Fruit fly (Drosophila melanogaster) whole organism, prepupa: Measurements from ENCODE around the gene Snx21.
A peak's percentile ranks its signal among the peaks of the same experiment; 100 is the strongest.

Experiments
- CG10631 ChIP-seq: fragments of 200-800 bp; sonication (Bioruptor generic); optimal IDR thresholded peaks from 2 replicates; lab custom pipeline; 2016; ENCODE audit warnings: missing biosample characterization, missing genetic modification characterization
- CG32006 ChIP-seq: fragments of 200-800 bp; sonication (Bioruptor generic); optimal IDR thresholded peaks from 3 replicates; lab custom pipeline; 2017; ENCODE audit warnings: missing biosample characterization, mild to moderate bottlenecking, missing genetic modification characterization
- Sox102F ChIP-seq: fragments of 200-800 bp; sonication (Bioruptor generic); optimal IDR thresholded peaks from 2 replicates; lab custom pipeline; 2016; ENCODE audit warnings: missing biosample characterization, mild to moderate bottlenecking, missing genetic modification characterization
- eg ChIP-seq: fragments of 200-800 bp; sonication (Bioruptor generic); IDR thresholded peaks from 3 replicates; pipeline ENCODE4 v1.3.6; 2022; ENCODE audit warnings: missing biosample characterization, missing genetic modification characterization

- TF ChIP-seq CG10631 (GFP tag; lab: Kevin White, UChicago) = no peak
- TF ChIP-seq Sox102F = peak; percentile 50
- no peak for TF ChIP-seq CG32006 (GFP tag; lab: Kevin White, UChicago)
- no peak for TF ChIP-seq eg (GFP tag; lab: Robert Waterston, UW)
Measured at dm6 chr2L:2755323-2755695, 10.2 kb downstream of the Snx21 start.
